Worm (Caenorhabditis elegans) whole organism, L4/young adult: ENCODE results near the gene cki-1.

Experiments
- W03F9.2 ChIP-seq: fragments of 150-350 bp; optimal IDR thresholded peaks from 2 replicates; lab custom pipeline; 2014; ENCODE audit warnings: missing biosample characterization, missing genetic modification characterization
- dao-5 ChIP-seq: sonication (generic microtip); optimal IDR thresholded peaks from 2 replicates; lab custom pipeline; 2016; ENCODE audit warnings: missing genotype, missing genetic modification characterization, moderate library complexity, missing compliant biosample characterization

DNA sequence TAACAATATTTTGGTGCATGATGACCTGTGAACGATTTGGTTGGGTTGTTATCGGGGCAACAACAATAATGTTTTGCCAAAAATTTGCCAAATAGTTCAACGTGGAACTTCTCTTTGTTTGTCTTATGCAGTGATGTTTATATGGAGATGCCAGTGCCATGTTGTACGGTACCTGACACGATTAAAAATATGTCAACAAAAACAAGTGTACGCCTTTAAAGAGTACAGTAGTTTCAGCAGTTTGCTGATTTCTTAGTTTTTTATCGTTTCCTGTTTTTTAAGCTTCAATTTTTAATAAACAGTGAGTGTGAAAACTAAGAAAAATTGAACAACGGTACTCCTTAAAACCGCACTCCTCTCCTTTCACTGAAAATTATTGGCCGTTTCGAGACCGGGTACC lies 32.8 kb upstream of the cki-1 start:
- TF ChIP-seq W03F9.2 (tag; lab: Kevin White, UChicago): no peak
- no peak for TF ChIP-seq dao-5 (tag; lab: Kevin White, UChicago)
